ENCODE assay signal across 1 fruit fly cellular context in genomic region chr3R:15113584-15113983, dm6.
TF ChIP-seq lines count a peak whose summit lies in the region.

No protein-coding gene starts in this region.

TF ChIP-seq in whole organism, prepupa, 60 proteins besides CTCF, POLR2A, EP300 and RAD21 (continued from another document):
- TF ChIP-seq CG6854 (GFP tag; optimal IDR thresholded peaks at IDR 0.05; lab: Kevin White, UChicago) (no peak), CG32006 (GFP tag; optimal IDR thresholded peaks at IDR 0.05; lab: Kevin White, UChicago) (peak; percentile 78), Sox102F (GFP tag; optimal IDR thresholded peaks at IDR 0.05; lab: Kevin White, UChicago) (no peak), CG10669 (GFP tag; optimal IDR thresholded peaks at IDR 0.05; lab: Kevin White, UChicago) (no peak), Hr38 (GFP tag; optimal IDR thresholded peaks at IDR 0.05; lab: Kevin White, UChicago) (no peak), CG11294 (GFP tag; IDR thresholded peaks at IDR 0.05; lab: Robert Waterston, UW) (no peak), Hr4 (GFP tag; optimal IDR thresholded peaks at IDR 0.05; lab: Kevin White, UChicago) (no peak), Smox (GFP tag; optimal IDR thresholded peaks at IDR 0.05; lab: Kevin White, UChicago) (no peak), Eip75B (GFP tag; optimal IDR thresholded peaks at IDR 0.05; lab: Kevin White, UChicago) (no peak), CG3032 (tag; optimal IDR thresholded peaks at IDR 0.05; lab: Kevin White, UChicago) (peak; percentile 32), CG16779 (tag; optimal IDR thresholded peaks at IDR 0.05; lab: Kevin White, UChicago) (no peak), pdm3 (GFP tag; optimal IDR thresholded peaks at IDR 0.05; lab: Kevin White, UChicago) (no peak), ss (GFP tag; optimal IDR thresholded peaks at IDR 0.05; lab: Kevin White, UChicago) (no peak), CG4318 (GFP tag; optimal IDR thresholded peaks at IDR 0.05; lab: Kevin White, UChicago) (peak; percentile 49), Gug (GFP tag; IDR thresholded peaks at IDR 0.05; lab: Robert Waterston, UW) (peak; percentile 10; the same call in 1 of the 2 replicates), CG8119 (GFP tag; IDR thresholded peaks at IDR 0.05; lab: Robert Waterston, UW) (peak; percentile 54), Ets21C (GFP tag; optimal IDR thresholded peaks at IDR 0.05; lab: Kevin White, UChicago) (no peak), lz (GFP tag; optimal IDR thresholded peaks at IDR 0.05; lab: Kevin White, UChicago) (no peak)
TF ChIP-seq in whole organism, prepupa: peak in this region for 20.
